Worm (Caenorhabditis elegans): Measurements from ENCODE around the gene nob-1.

- TF ChIP-seq F33H1.4 (GFP tag; IDR thresholded peaks at IDR 0.05) (no peak), F49E8.2 (tag; optimal IDR thresholded peaks at IDR 0.05; ENCODE audit: insufficient read depth) (no peak), ama-1 (optimal IDR thresholded peaks at IDR 0.05) (no peak), ama-1 (GFP tag; optimal IDR thresholded peaks at IDR 0.05) (no peak), F37B4.10 (GFP tag; IDR thresholded peaks at IDR 0.05) (no peak), aptf-3 (GFP tag; IDR thresholded peaks at IDR 0.05) (no peak)
Measured at ce11 chrIII:12064494-12064893, 19.6 kb downstream of the nob-1 start.

Measured in whole organism, young adult.